Fruit fly (Drosophila melanogaster): ENCODE results near the gene Saf6.

Saf6 gene

DNA sequence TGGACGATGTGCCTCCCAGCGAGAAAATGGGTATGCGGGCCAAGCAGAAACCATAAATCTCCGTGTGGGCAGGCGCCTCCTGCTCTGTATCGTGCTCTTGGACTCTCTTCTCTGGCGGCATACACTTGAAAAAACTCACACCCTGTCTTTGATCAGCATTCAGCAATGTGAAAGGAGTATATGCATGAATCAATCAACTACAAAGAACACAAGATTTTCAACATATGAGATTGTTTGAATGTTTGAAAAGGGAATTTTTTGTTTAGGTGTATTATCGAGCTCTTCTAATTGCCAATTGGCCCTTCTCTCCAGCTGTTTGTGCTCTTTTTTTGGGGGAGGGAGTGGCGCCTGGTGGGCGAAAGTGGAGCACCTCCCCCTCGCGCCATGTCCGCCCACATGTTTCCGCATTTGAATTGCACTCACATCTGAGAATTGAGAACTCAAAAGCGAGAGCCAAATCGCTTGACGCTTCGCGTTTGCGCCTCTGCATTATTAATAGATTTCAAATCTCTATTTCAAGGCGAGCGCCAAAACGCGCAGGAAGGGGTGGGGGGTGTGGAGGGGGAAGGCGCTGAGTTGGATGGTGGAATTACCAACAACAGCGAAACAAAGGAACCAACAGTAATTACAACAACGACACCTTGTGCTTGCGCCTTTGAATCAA lies 29.7 kb upstream of the Saf6 start (continued):
- TF ChIP-seq CG9797 (GFP tag; optimal IDR thresholded peaks at IDR 0.05) (no peak), PHDP (tag; optimal IDR thresholded peaks at IDR 0.05) (peak; percentile 88), sug (tag; optimal IDR thresholded peaks at IDR 0.05) (peak; percentile 75), CG11085 (GFP tag; IDR thresholded peaks at IDR 0.05) (peak; percentile 76), NC2α (GFP tag; optimal IDR thresholded peaks at IDR 0.05) (peak; percentile 66), CG2129 (GFP tag; IDR thresholded peaks at IDR 0.05; ENCODE audit: partially characterized antibody) (no peak), Dp (GFP tag; optimal IDR thresholded peaks at IDR 0.05) (no peak), sens-2 (GFP tag; IDR thresholded peaks at IDR 0.05) (peak; percentile 87), ap (GFP tag; IDR thresholded peaks at IDR 0.05) (peak; percentile 92), Lpt (GFP tag; optimal IDR thresholded peaks at IDR 0.05) (no peak), Taf1 (GFP tag; IDR thresholded peaks at IDR 0.05) (peak; percentile 76), ham (GFP tag; IDR thresholded peaks at IDR 0.05) (peak; percentile 49; the same call in 1 of the 2 replicates), crp (GFP tag; optimal IDR thresholded peaks at IDR 0.05) (peak in 1 of 2 experiments; percentile 64), CG13123 (GFP tag; optimal IDR thresholded peaks at IDR 0.05) (peak; percentile 71), CG7372 (GFP tag; IDR thresholded peaks at IDR 0.05) (peak; percentile 87), CG15269 (tag; optimal IDR thresholded peaks at IDR 0.05) (peak; percentile 90), CG34376 (GFP tag; optimal IDR thresholded peaks at IDR 0.05) (peak; percentile 67), Mes4 (GFP tag; optimal IDR thresholded peaks at IDR 0.05) (peak; percentile 77), aop (GFP tag; IDR thresholded peaks at IDR 0.05) (peak; percentile 67; the same call in 1 of the 2 replicates), sima (GFP tag; optimal IDR thresholded peaks at IDR 0.05) (peak; percentile 50), cato (GFP tag; optimal IDR thresholded peaks at IDR 0.05; ENCODE audit: borderline replicate concordance) (peak; percentile 48), CG34224 (GFP tag; IDR thresholded peaks at IDR 0.05; ENCODE audit: partially characterized antibody) (no peak), chm (GFP tag; IDR thresholded peaks at IDR 0.05) (peak; percentile 89), Hmx (GFP tag; optimal IDR thresholded peaks at IDR 0.05) (no peak), Oli (tag; optimal IDR thresholded peaks at IDR 0.05) (peak; percentile 83), CG14050 (GFP tag; IDR thresholded peaks at IDR 0.05) (peak; percentile 88), Abd-B (GFP tag; optimal IDR thresholded peaks at IDR 0.05) (peak; percentile 78), Hmr (GFP tag; optimal IDR thresholded peaks at IDR 0.05) (peak; percentile 89), CG3995 (GFP tag; optimal IDR thresholded peaks at IDR 0.05) (peak; percentile 31), Six4 (GFP tag; optimal IDR thresholded peaks at IDR 0.05) (peak; percentile 80), crc (GFP tag; optimal IDR thresholded peaks at IDR 0.05) (peak; percentile 85), Vsx1 (GFP tag; optimal IDR thresholded peaks at IDR 0.05) (peak; percentile 66), Sry-δ (GFP tag; optimal IDR thresholded peaks at IDR 0.05) (peak; percentile 49), dysf (GFP tag; IDR thresholded peaks at IDR 0.05) (peak; percentile 94), Sry-β (GFP tag; optimal IDR thresholded peaks at IDR 0.05) (no peak), CG4282 (GFP tag; optimal IDR thresholded peaks at IDR 0.05) (peak; percentile 21), bbx (GFP tag; IDR thresholded peaks at IDR 0.05; ENCODE audit: partially characterized antibody) (no peak), da (GFP tag; optimal IDR thresholded peaks at IDR 0.05) (peak; percentile 62), chinmo (GFP tag; IDR thresholded peaks at IDR 0.05; ENCODE audit: partially characterized antibody) (peak; percentile 83; the same call in 3 of the 4 replicates), jumu (GFP tag; optimal IDR thresholded peaks at IDR 0.05) (peak; percentile 91), Hr51 (GFP tag; optimal IDR thresholded peaks at IDR 0.05) (peak; percentile 79 to 90), Doc3 (GFP tag; IDR thresholded peaks at IDR 0.05; ENCODE audit: partially characterized antibody) (no peak), Poxn (GFP tag; IDR thresholded peaks at IDR 0.05) (peak; percentile 64; the same call in 1 of the 2 replicates), nmo (GFP tag; optimal IDR thresholded peaks at IDR 0.05) (peak; percentile 77), CG6683 (GFP tag; optimal IDR thresholded peaks at IDR 0.05) (peak; percentile 65), Meics (GFP tag; optimal IDR thresholded peaks at IDR 0.05) (peak; percentile 90), HLH3B (GFP tag; IDR thresholded peaks at IDR 0.05) (peak; percentile 90), CG10321 (GFP tag; IDR thresholded peaks at IDR 0.05) (peak; percentile 68), CG5245 (GFP tag; optimal IDR thresholded peaks at IDR 0.05) (peak; percentile 71)
